Worm (Caenorhabditis elegans): ENCODE data around the gene C25H3.16.

Gene C25H3.16

ce11 chrII:5638059-5638458 is 28.0 kb upstream of the C25H3.16 start, which contains the start of gene F59E12.3:
F59E12.3 (plus strand) TSS chrII:5638359.
- TF ChIP-seq cey-2 (tag; optimal IDR thresholded peaks at IDR 0.05; ENCODE audit: borderline replicate concordance, insufficient read depth) (no peak), D1046.2 (GFP tag; IDR thresholded peaks at IDR 0.05) (no peak), nhr-77 (tag; optimal IDR thresholded peaks at IDR 0.05) (no peak), zip-11 (GFP tag; IDR thresholded peaks at IDR 0.05) (no peak), ZK546.5 (tag; optimal IDR thresholded peaks at IDR 0.05) (no peak), F44E2.7 (GFP tag; IDR thresholded peaks at IDR 0.05) (no peak), dve-1 (tag; optimal IDR thresholded peaks at IDR 0.05; ENCODE audit: insufficient read depth) (no peak), ceh-32 (tag; optimal IDR thresholded peaks at IDR 0.05; ENCODE audit: poor library complexity) (no peak), hif-1 (tag; optimal IDR thresholded peaks at IDR 0.05) (no peak), lin-13 (GFP tag; optimal IDR thresholded peaks at IDR 0.05) (no peak), saeg-2 (GFP tag; IDR thresholded peaks at IDR 0.05) (no peak), ztf-11 (tag; optimal IDR thresholded peaks at IDR 0.05) (no peak), set-16 (GFP tag; IDR thresholded peaks at IDR 0.05) (no peak), jun-1 (tag; optimal IDR thresholded peaks at IDR 0.05) (no peak), T20F7.1 (GFP tag; optimal IDR thresholded peaks at IDR 0.05) (no peak), nhr-25 (tag; optimal IDR thresholded peaks at IDR 0.05; ENCODE audit: borderline replicate concordance, insufficient read depth) (no peak), zip-2 (tag; optimal IDR thresholded peaks at IDR 0.05) (no peak)

ce11 chrII:5640362-5641079 is 25.6 kb upstream of the C25H3.16 start:
- TF ChIP-seq mes-2 (tag; optimal IDR thresholded peaks at IDR 0.05; ENCODE audit: poor library complexity, severe bottlenecking) (no peak), set-16 (GFP tag; IDR thresholded peaks at IDR 0.05) (peak; percentile 69; the same call in 1 of the 2 replicates), unc-130 (GFP tag; optimal IDR thresholded peaks at IDR 0.05) (no peak)

DNA sequence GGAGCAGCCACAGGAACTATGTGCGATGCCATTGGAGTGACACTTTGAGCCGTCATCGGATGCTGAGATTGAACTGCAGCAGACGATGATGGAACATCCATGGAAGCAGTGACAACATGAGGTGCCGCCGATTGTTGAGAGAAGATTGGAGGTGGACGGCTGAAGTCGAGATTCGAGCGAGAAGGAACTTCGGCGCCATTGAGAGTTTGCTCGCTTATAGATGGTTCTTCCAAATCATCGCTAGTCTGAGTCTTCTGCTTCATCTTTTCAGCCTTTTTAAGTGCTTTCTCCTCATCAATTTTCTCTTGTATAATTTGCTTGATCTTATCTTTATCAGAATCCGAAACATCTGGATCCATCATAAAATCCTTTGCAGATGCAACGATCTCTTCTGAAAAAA is 24.0 kb upstream of the C25H3.16 start:
- no peak for TF ChIP-seq nhr-41 (GFP tag; IDR thresholded peaks at IDR 0.05)
- TF ChIP-seq aha-1 (tag): peak; percentile 95
- 0 out of 2 replicates have a peak, but pooled peaks have one; percentile 16 for TF ChIP-seq set-16 (GFP tag; IDR thresholded peaks at IDR 0.05)

ce11 chrII:5646942-5647341 is 19.1 kb upstream of the C25H3.16 start, which contains the start of gene F59E12.9:
F59E12.9 (minus strand) TSS chrII:5647042.
- TF ChIP-seq ceh-28 (tag; optimal IDR thresholded peaks at IDR 0.05): no peak
- no peak for TF ChIP-seq lin-15B (tag; optimal IDR thresholded peaks at IDR 0.05)
- TF ChIP-seq Y5F2A.4 (GFP tag; optimal IDR thresholded peaks at IDR 0.05): no peak
- TF ChIP-seq egl-43 (GFP tag; IDR thresholded peaks at IDR 0.05): no peak
- TF ChIP-seq saeg-2 (GFP tag; IDR thresholded peaks at IDR 0.05): no peak
- TF ChIP-seq lim-7 (GFP tag; IDR thresholded peaks at IDR 0.05): no peak
- no peak for TF ChIP-seq vab-7 (GFP tag; IDR thresholded peaks at IDR 0.05)
- no peak for TF ChIP-seq nhr-41 (GFP tag; IDR thresholded peaks at IDR 0.05)
- TF ChIP-seq unc-39 (tag; optimal IDR thresholded peaks at IDR 0.05): no peak
- no peak for TF ChIP-seq lir-3 (tag; optimal IDR thresholded peaks at IDR 0.05)
- TF ChIP-seq zfp-2 (tag; optimal IDR thresholded peaks at IDR 0.05): no peak
- no peak for TF ChIP-seq skn-1 (tag; optimal IDR thresholded peaks at IDR 0.05)
- no peak for TF ChIP-seq ceh-20 (GFP tag; IDR thresholded peaks at IDR 0.05)
- no peak for TF ChIP-seq Y105C5A.15 (GFP tag; IDR thresholded peaks at IDR 0.05)

DNA sequence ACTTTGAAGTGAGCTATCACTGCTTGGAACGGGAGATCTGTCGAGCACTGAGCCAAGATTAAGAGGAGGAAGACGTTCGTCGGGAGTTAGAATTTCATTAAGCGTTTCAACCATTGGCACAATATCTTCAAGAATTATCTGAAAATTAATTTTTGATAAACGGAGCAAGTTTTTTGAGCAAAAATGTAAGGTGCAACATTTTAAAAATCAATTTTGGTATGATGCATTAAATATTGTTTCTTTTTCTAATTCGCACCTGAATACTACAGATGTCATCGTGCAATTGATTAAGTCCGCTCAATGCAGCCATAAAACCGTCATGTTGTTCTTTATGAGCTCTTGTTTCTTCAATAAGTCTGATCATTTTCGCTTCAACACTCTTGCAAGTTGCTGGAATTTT is 17.8 kb upstream of the C25H3.16 start, which contains the start of gene ddl-1:
TSS of gene ddl-1 (minus strand) at position 101 of the 400 bp plus-strand sequence.
- TF ChIP-seq nhr-102 (tag; optimal IDR thresholded peaks at IDR 0.05): no peak
- no peak for TF ChIP-seq gei-8 (GFP tag; optimal IDR thresholded peaks at IDR 0.05)
- no peak for TF ChIP-seq fos-1 (tag; optimal IDR thresholded peaks at IDR 0.05)
- TF ChIP-seq lin-1 (GFP tag; IDR thresholded peaks at IDR 0.05): no peak
- TF ChIP-seq hlh-11 (tag; optimal IDR thresholded peaks at IDR 0.05): no peak
- TF ChIP-seq hlh-30 (tag; optimal IDR thresholded peaks at IDR 0.05; ENCODE audit: insufficient read depth): no peak
- TF ChIP-seq unc-130 (GFP tag; optimal IDR thresholded peaks at IDR 0.05): no peak
- no peak for TF ChIP-seq unc-39 (tag; optimal IDR thresholded peaks at IDR 0.05)
- TF ChIP-seq snpc-4 (tag; optimal IDR thresholded peaks at IDR 0.05): no peak
- no peak for TF ChIP-seq zip-11 (GFP tag; IDR thresholded peaks at IDR 0.05)
- no peak for TF ChIP-seq ZK546.5 (tag; optimal IDR thresholded peaks at IDR 0.05)
- TF ChIP-seq ceh-44 (GFP tag; IDR thresholded peaks at IDR 0.05): no peak
- no peak for TF ChIP-seq F37D6.2 (tag; optimal IDR thresholded peaks at IDR 0.05)
- TF ChIP-seq nhr-41 (GFP tag; IDR thresholded peaks at IDR 0.05): no peak
- no peak for TF ChIP-seq attf-4 (tag; optimal IDR thresholded peaks at IDR 0.05)
- no peak for TF ChIP-seq ama-1 (optimal IDR thresholded peaks at IDR 0.05)

Data from whole organism, L4 larva.